Fruit fly (Drosophila melanogaster) whole organism, wandering third instar larva: ENCODE data around the gene CG16736.

ENCODE experiments used
- Abd-B ChIP-seq: fragments of >200 bp; optimal IDR thresholded peaks from 2 replicates; lab custom pipeline; 2017; ENCODE audit warnings: missing biosample characterization, missing genetic modification characterization
- CG32264 ChIP-seq: fragments of 200-800 bp; sonication (Bioruptor generic); optimal IDR thresholded peaks from 2 replicates; lab custom pipeline; 2016; ENCODE audit warnings: missing biosample characterization, missing genetic modification characterization
- CG9705 ChIP-seq: fragments of 200-800 bp; sonication (Bioruptor generic); optimal IDR thresholded peaks from 2 replicates; lab custom pipeline; 2018; ENCODE audit warnings: missing biosample characterization, mild to moderate bottlenecking, missing genetic modification characterization
- CrebA ChIP-seq: fragments of 200-800 bp; sonication (Bioruptor generic); optimal IDR thresholded peaks from 2 replicates; lab custom pipeline; 2016; ENCODE audit warnings: missing biosample characterization, mild to moderate bottlenecking, missing genetic modification characterization, borderline replicate concordance
- Dfd ChIP-seq: fragments of >200 bp; optimal IDR thresholded peaks from 2 replicates; lab custom pipeline; 2017; ENCODE audit warnings: missing biosample characterization, missing genetic modification characterization
- Dif ChIP-seq: fragments of 200-275, 200-300 bp; sonication (Bioruptor generic); optimal IDR thresholded peaks from 2 replicates; lab custom pipeline; 2018; ENCODE audit warnings: missing biosample characterization, missing genetic modification characterization; ENCODE audit not compliant: partially characterized antibody
- GATAd ChIP-seq: sonication (Bioruptor generic); optimal IDR thresholded peaks from 2 replicates; lab custom pipeline; 2016; ENCODE audit warnings: missing biosample characterization, missing genetic modification characterization
- HLH106 ChIP-seq: fragments of 200-800 bp; optimal IDR thresholded peaks from 3 replicates; lab custom pipeline; 2019; ENCODE audit warnings: missing biosample characterization, mild to moderate bottlenecking, missing genetic modification characterization, moderate library complexity
- Hnf4 ChIP-seq: fragments of 200-800 bp; sonication (Bioruptor generic); optimal IDR thresholded peaks from 2 replicates; lab custom pipeline; 2016; ENCODE audit warnings: missing biosample characterization, mild to moderate bottlenecking, missing genetic modification characterization
- Hr78 ChIP-seq: fragments of >200 bp; optimal IDR thresholded peaks from 2 replicates; lab custom pipeline; 2017; ENCODE audit warnings: missing biosample characterization, missing genetic modification characterization
- Hr83 ChIP-seq: fragments of 200-300 bp; sonication (Bioruptor generic); optimal IDR thresholded peaks from 2 replicates; lab custom pipeline; 2016; ENCODE audit warnings: missing biosample characterization, mild to moderate bottlenecking, missing genetic modification characterization, moderate library complexity; ENCODE audit not compliant: poor library complexity, severe bottlenecking
- Jra ChIP-seq: sonication (Bioruptor generic); optimal IDR thresholded peaks from 2 replicates; lab custom pipeline; 2016; ENCODE audit warnings: missing biosample characterization, missing genetic modification characterization
- Mio ChIP-seq: sonication (Bioruptor generic); optimal IDR thresholded peaks from 2 replicates; lab custom pipeline; 2016; ENCODE audit warnings: missing biosample characterization, missing genetic modification characterization
- Myc ChIP-seq: fragments of >200 bp; optimal IDR thresholded peaks from 2 replicates; lab custom pipeline; 2017
- N ChIP-seq: fragments of >200 bp; optimal IDR thresholded peaks from 2 replicates; lab custom pipeline; 2018; ENCODE audit warnings: missing biosample characterization, missing external identifiers, missing genetic modification characterization
- OdsH ChIP-seq: fragments of 200-800 bp; sonication (Bioruptor generic); optimal IDR thresholded peaks from 2 replicates; lab custom pipeline; 2016; ENCODE audit warnings: missing biosample characterization, mild to moderate bottlenecking, missing genetic modification characterization
- Rel ChIP-seq, 2 experiments: fragments of 200-800 bp; sonication (Bioruptor generic) in 1 of 2; optimal IDR thresholded peaks; 2 replicates in 1 of 2; 3 replicates in 1 of 2; lab custom pipeline; 2016 to 2019; ENCODE audit warnings: mild to moderate bottlenecking in 2 of 2, missing biosample characterization in 2 of 2, missing genetic modification characterization in 2 of 2, moderate library complexity in 1 of 2
- Sp1 ChIP-seq: fragments of 200-800 bp; sonication (Bioruptor generic); optimal IDR thresholded peaks from 3 replicates; lab custom pipeline; 2019; ENCODE audit warnings: missing biosample characterization, mild to moderate bottlenecking, missing genetic modification characterization, moderate library complexity
- Vsx2 ChIP-seq: fragments of 200-300, 225-300 bp; sonication (Bioruptor generic); optimal IDR thresholded peaks from 2 replicates; lab custom pipeline; 2018; ENCODE audit warnings: missing biosample characterization, missing genetic modification characterization; ENCODE audit not compliant: partially characterized antibody
- br ChIP-seq: fragments of 200-800 bp; sonication (Bioruptor generic); optimal IDR thresholded peaks from 2 replicates; lab custom pipeline; 2016; ENCODE audit warnings: missing biosample characterization, missing genetic modification characterization
- brk ChIP-seq: fragments of 200-800 bp; sonication (Bioruptor generic); optimal IDR thresholded peaks from 2 replicates; lab custom pipeline; 2016; ENCODE audit warnings: missing biosample characterization, mild to moderate bottlenecking, missing genetic modification characterization
- dl ChIP-seq, 2 experiments: fragments of 175-275, 200-275 bp in 1 of 2; fragments of 200-275 bp in 1 of 2; sonication (Bioruptor generic); optimal IDR thresholded peaks; lab custom pipeline; 2018; ENCODE audit warnings: mild to moderate bottlenecking in 2 of 2, missing biosample characterization in 2 of 2, missing genetic modification characterization in 2 of 2, moderate library complexity in 2 of 2; ENCODE audit not compliant: partially characterized antibody in 2 of 2, insufficient read depth in 1 of 2
- dmrt93B ChIP-seq: fragments of 200-800 bp; sonication (Bioruptor generic); optimal IDR thresholded peaks from 2 replicates; lab custom pipeline; 2018; ENCODE audit warnings: missing biosample characterization, mild to moderate bottlenecking, missing genetic modification characterization
- dsf ChIP-seq: sonication (Bioruptor generic); optimal IDR thresholded peaks from 2 replicates; lab custom pipeline; 2016; ENCODE audit warnings: missing biosample characterization, missing genetic modification characterization, borderline replicate concordance
- ey ChIP-seq: fragments of 200-800 bp; sonication (Bioruptor generic); optimal IDR thresholded peaks from 2 replicates; lab custom pipeline; 2016; ENCODE audit warnings: missing biosample characterization, missing genetic modification characterization
- foxo ChIP-seq, 2 experiments: fragments of 200-800 bp; sonication (Bioruptor generic); optimal IDR thresholded peaks; 2 replicates in 1 of 2; 3 replicates in 1 of 2; lab custom pipeline; 2016 to 2017; ENCODE audit warnings: missing biosample characterization in 2 of 2, missing genetic modification characterization in 2 of 2
- fru ChIP-seq: fragments of 200-800 bp; sonication (Bioruptor generic); optimal IDR thresholded peaks from 3 replicates; lab custom pipeline; 2016; ENCODE audit warnings: missing biosample characterization, mild to moderate bottlenecking, missing genetic modification characterization
- h ChIP-seq: fragments of 200-800 bp; sonication (Bioruptor generic); optimal IDR thresholded peaks from 3 replicates; lab custom pipeline; 2016; ENCODE audit warnings: missing biosample characterization, mild to moderate bottlenecking, missing genetic modification characterization
- jim ChIP-seq: fragments of 175-275, 200-325 bp; sonication (Bioruptor generic); optimal IDR thresholded peaks from 2 replicates; lab custom pipeline; 2016; ENCODE audit warnings: missing biosample characterization, mild to moderate bottlenecking, missing genetic modification characterization
- lola ChIP-seq: fragments of >200 bp; optimal IDR thresholded peaks from 2 replicates; lab custom pipeline; 2017; ENCODE audit warnings: missing biosample characterization, missing genetic modification characterization
- pan ChIP-seq: fragments of >200 bp; optimal IDR thresholded peaks from 2 replicates; lab custom pipeline; 2017
- psq ChIP-seq: fragments of 200-800 bp; sonication (Bioruptor generic); optimal IDR thresholded peaks from 3 replicates; lab custom pipeline; 2017; ENCODE audit warnings: missing biosample characterization, mild to moderate bottlenecking, missing genetic modification characterization, moderate library complexity
- rgr ChIP-seq: fragments of 200-800 bp; sonication (Bioruptor generic); optimal IDR thresholded peaks from 3 replicates; lab custom pipeline; 2016; ENCODE audit warnings: missing biosample characterization, mild to moderate bottlenecking, missing genetic modification characterization
- sage ChIP-seq: fragments of 200-800 bp; sonication (Bioruptor generic); optimal IDR thresholded peaks from 2 replicates; lab custom pipeline; 2016; ENCODE audit warnings: missing biosample characterization, mild to moderate bottlenecking, missing genetic modification characterization
- sv ChIP-seq: fragments of 200-800 bp; sonication (Bioruptor generic); optimal IDR thresholded peaks from 3 replicates; lab custom pipeline; 2016; ENCODE audit warnings: missing biosample characterization, missing genetic modification characterization
- tai ChIP-seq: sonication (Bioruptor generic); optimal IDR thresholded peaks from 2 replicates; lab custom pipeline; 2016; ENCODE audit warnings: missing biosample characterization, missing genetic modification characterization
- usp ChIP-seq: fragments of >200 bp; optimal IDR thresholded peaks from 2 replicates; lab custom pipeline; 2017; ENCODE audit warnings: missing biosample characterization, missing genetic modification characterization
- woc ChIP-seq: sonication (Bioruptor generic); optimal IDR thresholded peaks from 2 replicates; lab custom pipeline; 2016; ENCODE audit warnings: missing biosample characterization, mild to moderate bottlenecking, missing genetic modification characterization

The CG16736 gene

DNA sequence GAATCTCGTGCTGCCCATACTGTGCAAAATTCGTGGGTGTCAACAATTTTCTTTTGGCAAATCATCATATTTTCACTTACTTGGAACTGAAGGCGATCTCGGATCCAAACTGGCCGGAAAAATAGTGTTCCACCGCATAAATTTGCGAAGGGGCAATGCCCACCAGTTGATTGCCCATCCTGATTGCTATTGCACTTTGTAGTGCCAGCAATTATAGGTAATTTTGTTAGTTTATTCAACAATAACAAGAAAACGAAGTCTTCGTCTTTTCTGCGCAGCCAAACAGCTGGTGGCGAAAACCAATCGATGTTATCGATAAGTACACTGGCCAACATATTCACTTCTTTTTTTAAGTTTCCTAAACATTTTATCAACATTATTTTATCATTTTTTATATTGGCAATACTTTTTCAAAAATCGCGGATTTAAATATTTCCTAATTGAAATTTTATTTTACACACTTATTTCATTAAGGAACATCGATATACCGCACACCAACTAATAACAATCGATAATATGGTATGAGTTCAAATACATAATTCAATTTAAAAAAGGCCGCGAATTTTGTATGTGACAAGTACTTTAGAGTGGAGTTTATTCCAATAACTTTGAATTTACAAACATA lies 11.8 kb downstream of the CG16736 start, which contains the start of gene Vps15 (continued):
- peak; percentile 33 for TF ChIP-seq br (GFP tag; lab: Kevin White, UChicago)
- peak; percentile 25 for TF ChIP-seq dmrt93B
- peak; percentile 38 for TF ChIP-seq dsf (GFP tag; lab: Kevin White, UChicago)
- TF ChIP-seq sage (GFP tag; lab: Kevin White, UChicago): peak; percentile 28

DNA sequence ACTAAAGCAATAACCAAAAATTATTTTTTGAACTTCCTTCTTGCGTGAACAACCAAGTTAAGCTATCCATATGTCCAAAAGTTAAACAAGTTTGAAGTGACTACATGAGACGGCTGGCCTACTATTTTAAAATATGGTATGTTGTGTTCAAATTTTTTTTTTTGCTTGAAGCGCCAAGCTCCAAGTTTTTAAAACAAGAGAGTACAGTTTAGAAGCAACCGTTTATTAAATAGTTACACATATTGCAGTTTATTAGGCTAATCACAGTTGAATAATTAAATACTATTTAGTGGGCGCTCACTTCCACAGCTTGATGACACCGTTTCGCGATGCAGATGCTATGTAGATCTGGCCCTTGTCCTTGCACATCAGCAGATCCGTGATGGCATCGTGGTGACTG lies 17.0 kb downstream of the CG16736 start, which contains the start of gene D1:
D1 (minus strand) TSS at position 101 of the 400 bp plus-strand sequence.
- TF ChIP-seq fru (no peak), rgr (GFP tag; lab: Kevin White, UChicago) (no peak), sv (GFP tag; lab: Kevin White, UChicago) (no peak), woc (GFP tag; lab: Kevin White, UChicago) (no peak), CrebA (no peak), CG9705 (no peak), psq (GFP tag; lab: Kevin White, UChicago) (no peak), dl (GFP tag; optimal IDR thresholded peaks at IDR 0.05; lab: Kevin White, UChicago; ENCODE audit: insufficient read depth in 1 of 2, partially characterized antibody in 2 of 2) (no peak), usp (no peak), Sp1 (GFP tag; lab: Kevin White, UChicago) (no peak), sage (GFP tag; lab: Kevin White, UChicago) (no peak), Dif (no peak), Hr83 (GFP tag; lab: Kevin White, UChicago) (no peak), Hr78 (GFP tag; lab: Kevin White, UChicago) (no peak), N (no peak), HLH106 (tag; lab: Kevin White, UChicago) (no peak), pan (lab: Kevin White, UChicago) (no peak), tai (GFP tag; lab: Kevin White, UChicago) (no peak), Mio (GFP tag; lab: Kevin White, UChicago) (no peak)

DNA sequence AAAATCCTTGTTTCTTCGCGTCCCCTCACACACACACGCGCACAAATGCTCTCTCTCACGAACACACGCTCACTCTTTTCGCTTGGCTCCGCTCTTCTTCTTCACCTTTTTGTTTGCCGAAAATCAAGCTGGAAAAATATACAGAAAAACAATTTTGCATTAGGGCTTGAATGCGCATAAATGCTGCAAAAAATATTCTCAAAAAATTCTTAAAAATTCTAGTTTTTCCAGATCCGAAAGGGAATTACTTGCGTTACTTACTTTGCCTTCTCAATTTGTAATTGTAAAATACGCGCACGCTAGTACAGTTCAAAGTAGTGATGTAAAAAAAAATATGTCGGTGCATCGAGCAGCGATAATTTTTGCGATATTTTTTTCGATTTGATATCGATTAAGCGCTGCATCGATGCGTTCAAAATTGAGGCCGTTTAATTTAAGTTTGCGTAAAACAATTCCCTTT lies 17.5 kb downstream of the CG16736 start:
- TF ChIP-seq Myc (no peak), woc (GFP tag; lab: Kevin White, UChicago) (no peak), OdsH (GFP tag; lab: Kevin White, UChicago) (no peak), Hnf4 (GFP tag; lab: Kevin White, UChicago) (peak; percentile 27), br (GFP tag; lab: Kevin White, UChicago) (no peak), GATAd (GFP tag; lab: Kevin White, UChicago) (no peak), Rel (GFP tag; optimal IDR thresholded peaks at IDR 0.05; lab: Kevin White, UChicago) (no peak), Rel (tag; optimal IDR thresholded peaks at IDR 0.05; lab: Kevin White, UChicago) (peak; percentile 27), CG32264 (GFP tag; lab: Kevin White, UChicago) (no peak), Sp1 (GFP tag; lab: Kevin White, UChicago) (peak; percentile 23), dl (GFP tag; optimal IDR thresholded peaks at IDR 0.05; lab: Kevin White, UChicago; ENCODE audit: insufficient read depth in 1 of 2, partially characterized antibody in 2 of 2) (no peak), tai (GFP tag; lab: Kevin White, UChicago) (no peak), psq (GFP tag; lab: Kevin White, UChicago) (peak; percentile 24), jim (GFP tag; lab: Kevin White, UChicago) (no peak), Hr78 (GFP tag; lab: Kevin White, UChicago) (no peak), Vsx2 (GFP tag; lab: Kevin White, UChicago) (no peak), Dif (no peak), Jra (peak; percentile 18), pan (lab: Kevin White, UChicago) (no peak), sage (GFP tag; lab: Kevin White, UChicago) (no peak), sv (GFP tag; lab: Kevin White, UChicago) (no peak), N (no peak), foxo (GFP tag; optimal IDR thresholded peaks at IDR 0.05; lab: Kevin White, UChicago) (no peak), rgr (GFP tag; lab: Kevin White, UChicago) (peak; percentile 95), CG9705 (no peak), dmrt93B (no peak), Dfd (GFP tag; lab: Kevin White, UChicago) (no peak), brk (GFP tag; lab: Kevin White, UChicago) (peak; percentile 18), fru (peak; percentile 54), lola (GFP tag; lab: Kevin White, UChicago) (no peak), ey (GFP tag; lab: Kevin White, UChicago) (no peak), HLH106 (tag; lab: Kevin White, UChicago) (no peak), usp (no peak), CrebA (no peak), Hr83 (GFP tag; lab: Kevin White, UChicago) (no peak), dsf (GFP tag; lab: Kevin White, UChicago) (peak; percentile 19), h (GFP tag; lab: Kevin White, UChicago) (peak; percentile 27), Mio (GFP tag; lab: Kevin White, UChicago) (no peak), Abd-B (no peak)
